Fruit fly (Drosophila melanogaster): ENCODE measurements around the gene Cyp313b1.

DNA sequence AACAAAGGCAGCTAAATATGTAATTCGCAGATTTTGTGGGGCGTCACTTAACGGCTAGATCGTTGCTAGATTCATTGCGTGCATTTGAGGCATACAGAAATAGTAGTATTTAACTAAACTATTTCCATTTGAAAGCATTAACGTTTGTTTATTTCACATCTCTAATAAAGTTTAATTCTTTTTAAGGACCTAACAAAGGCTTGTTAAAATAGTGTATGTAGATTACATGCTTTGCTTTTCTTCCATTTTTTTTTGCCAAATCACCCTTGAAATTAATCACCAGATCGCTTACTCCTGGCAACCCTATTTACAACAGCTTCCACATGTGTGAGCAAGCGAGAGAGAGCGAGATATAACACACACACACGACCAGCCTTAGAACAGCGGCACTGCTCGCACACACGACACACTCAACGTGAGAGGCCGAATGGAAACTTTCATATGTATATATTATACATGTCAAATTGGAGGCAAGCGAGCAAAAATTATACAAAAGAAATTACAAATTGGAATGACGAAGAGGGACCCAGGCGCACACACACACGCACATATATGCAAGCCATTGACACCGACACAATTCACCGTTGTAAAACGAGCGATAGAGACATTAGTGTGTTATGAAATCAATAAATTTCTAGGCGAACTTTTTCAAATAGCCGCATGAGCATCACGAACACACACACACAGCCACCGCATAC is 13.9 kb upstream of the Cyp313b1 start:
- TF ChIP-seq OdsH (GFP tag; optimal IDR thresholded peaks at IDR 0.05) (peak; percentile 48), Sp1 (GFP tag; optimal IDR thresholded peaks at IDR 0.05) (peak; percentile 63), CG32264 (GFP tag; optimal IDR thresholded peaks at IDR 0.05) (no peak), tai (GFP tag; optimal IDR thresholded peaks at IDR 0.05) (no peak), dmrt93B (GFP tag; optimal IDR thresholded peaks at IDR 0.05) (peak; percentile 13), GATAd (GFP tag; optimal IDR thresholded peaks at IDR 0.05) (no peak), psq (GFP tag; optimal IDR thresholded peaks at IDR 0.05) (peak; percentile 54), Abd-B (GFP tag; optimal IDR thresholded peaks at IDR 0.05) (no peak), Vsx2 (GFP tag; optimal IDR thresholded peaks at IDR 0.05; ENCODE audit: partially characterized antibody) (no peak), Mio (GFP tag; optimal IDR thresholded peaks at IDR 0.05) (no peak), lola (GFP tag; optimal IDR thresholded peaks at IDR 0.05) (no peak)
